Worm (Caenorhabditis elegans): ENCODE results near the gene F26G1.15.

ce11 chrII:4769886-4770285 lies 20.2 kb upstream of the F26G1.15 start:
- TF ChIP-seq che-1 (tag; optimal IDR thresholded peaks at IDR 0.05), result no peak
- TF ChIP-seq ama-1 (optimal IDR thresholded peaks at IDR 0.05), result no peak
